Worm (Caenorhabditis elegans) whole organism, early embryonic: ENCODE results near the gene srh-21.

Source experiments
- B0310.2 ChIP-seq: sonication (generic microtip); optimal IDR thresholded peaks from 2 replicates; lab custom pipeline; 2016; ENCODE audit warnings: mild to moderate bottlenecking, missing genetic modification characterization, missing compliant biosample characterization
- F13C5.2 ChIP-seq: sonication (generic microtip); optimal IDR thresholded peaks from 2 replicates; lab custom pipeline; 2017; ENCODE audit warnings: mild to moderate bottlenecking, missing genetic modification characterization, inconsistent platforms, missing compliant biosample characterization
- aly-1 ChIP-seq: sonication (generic microtip); optimal IDR thresholded peaks from 2 replicates; lab custom pipeline; 2016; ENCODE audit warnings: missing genetic modification characterization, missing compliant biosample characterization
- ama-1 ChIP-seq: fragments of 150-350 bp; optimal IDR thresholded peaks from 2 replicates; lab custom pipeline; 2014
- ceh-13 ChIP-seq: fragments of 200-800 bp; sonication (Bioruptor generic); optimal IDR thresholded peaks from 2 replicates; lab custom pipeline; 2018; ENCODE audit warnings: mild to moderate bottlenecking, missing genetic modification characterization, missing compliant biosample characterization
- ceh-36 ChIP-seq: sonication (generic microtip); optimal IDR thresholded peaks from 2 replicates; lab custom pipeline; 2016; ENCODE audit warnings: missing genetic modification characterization, inconsistent platforms, missing compliant biosample characterization
- ets-7 ChIP-seq: sonication (generic microtip); optimal IDR thresholded peaks from 2 replicates; lab custom pipeline; 2016; ENCODE audit warnings: missing genotype, missing genetic modification characterization, missing compliant biosample characterization
- flt-1 ChIP-seq: fragments of 200-800 bp; sonication (Bioruptor generic); IDR thresholded peaks from 2 replicates; pipeline ENCODE4 v1.3.6; 2022; ENCODE audit warnings: missing genetic modification characterization, missing compliant biosample characterization
- hmbx-1 ChIP-seq: sonication (generic microtip); optimal IDR thresholded peaks from 2 replicates; lab custom pipeline; 2016; ENCODE audit warnings: mild to moderate bottlenecking, missing genetic modification characterization, missing compliant biosample characterization
- hmg-4 ChIP-seq: fragments of 200-800 bp; sonication (Bioruptor generic); optimal IDR thresholded peaks from 2 replicates; lab custom pipeline; 2018; ENCODE audit warnings: mild to moderate bottlenecking, missing genetic modification characterization, missing compliant biosample characterization
- hnd-1 ChIP-seq: sonication (generic microtip); optimal IDR thresholded peaks from 2 replicates; lab custom pipeline; 2016; ENCODE audit warnings: missing genetic modification characterization, missing compliant biosample characterization
- pes-1 ChIP-seq: fragments of 200-800 bp; sonication (Bioruptor generic); IDR thresholded peaks from 2 replicates; pipeline ENCODE4 v1.3.6; 2022; ENCODE audit warnings: missing genetic modification reagents, missing genetic modification characterization, missing compliant biosample characterization
- scrt-1 ChIP-seq: fragments of 200-800 bp; sonication (Bioruptor generic); IDR thresholded peaks from 2 replicates; pipeline ENCODE4 v1.3.6; 2022; ENCODE audit warnings: missing genetic modification characterization, missing compliant biosample characterization
- sea-1 ChIP-seq: fragments of 200-800 bp; sonication (Bioruptor generic); conservative IDR thresholded peaks from 2 replicates; pipeline ENCODE4 v1.3.6; 2022; ENCODE audit warnings: missing genetic modification characterization, missing compliant biosample characterization
- tbx-11 ChIP-seq: fragments of 200-800 bp; sonication (Bioruptor generic); IDR thresholded peaks from 2 replicates; pipeline ENCODE4 v1.3.6; 2022; ENCODE audit warnings: missing genetic modification characterization, missing compliant biosample characterization
- tra-4 ChIP-seq: sonication (generic microtip); optimal IDR thresholded peaks from 2 replicates; lab custom pipeline; 2017; ENCODE audit warnings: missing genetic modification characterization, missing compliant biosample characterization

Gene srh-21

ce11 chrV:4934406-4934805 lies 7.9 kb downstream of the srh-21 start, which contains the start of gene catp-2:
catp-2 (plus strand) TSS chrV:4934706.
- no peak for TF ChIP-seq hnd-1 (tag; lab: Kevin White, UChicago)
- TF ChIP-seq flt-1 (GFP tag; lab: Robert Waterston, UW), result no peak
- TF ChIP-seq B0310.2 (tag; lab: Kevin White, UChicago), result no peak
- TF ChIP-seq scrt-1 (GFP tag; lab: Robert Waterston, UW), result no peak

ce11 chrV:4935096-4935495 lies 8.6 kb downstream of the srh-21 start:
- TF ChIP-seq hmbx-1 (tag; lab: Kevin White, UChicago) (no peak), hmg-4 (GFP tag; lab: Kevin White, UChicago) (no peak), B0310.2 (tag; lab: Kevin White, UChicago) (no peak)

DNA sequence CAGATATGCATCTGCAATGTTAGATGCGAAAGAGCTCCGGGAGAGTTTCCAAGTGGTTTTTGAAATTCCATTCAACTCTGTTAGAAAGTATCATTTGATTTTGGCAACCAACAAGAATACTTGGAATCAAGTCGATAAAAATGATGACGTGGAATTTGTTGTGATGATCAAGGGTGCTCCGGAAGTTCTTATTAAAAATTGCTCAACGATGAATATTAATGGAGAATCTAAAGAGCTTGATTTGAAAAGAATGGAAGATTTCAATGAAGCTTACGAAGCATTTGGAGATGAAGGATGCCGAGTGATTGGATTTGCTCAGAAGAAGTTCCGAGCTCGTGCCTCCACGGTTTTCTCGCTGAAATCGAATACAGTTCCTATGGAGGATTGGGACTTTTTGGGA lies 10.9 kb downstream of the srh-21 start:
- TF ChIP-seq aly-1 (tag; lab: Kevin White, UChicago) (no peak), flt-1 (GFP tag; lab: Robert Waterston, UW) (no peak), ceh-13 (GFP tag; lab: Kevin White, UChicago) (no peak), scrt-1 (GFP tag; lab: Robert Waterston, UW) (no peak), tra-4 (tag; lab: Kevin White, UChicago) (no peak), tbx-11 (GFP tag; lab: Robert Waterston, UW) (no peak), sea-1 (GFP tag; lab: Robert Waterston, UW) (no peak), pes-1 (GFP tag; lab: Robert Waterston, UW) (no peak), ets-7 (no peak), ceh-36 (tag; lab: Kevin White, UChicago) (no peak), B0310.2 (tag; lab: Kevin White, UChicago) (no peak), hmbx-1 (tag; lab: Kevin White, UChicago) (no peak), hnd-1 (tag; lab: Kevin White, UChicago) (no peak)

- no peak for TF ChIP-seq pes-1 (GFP tag; lab: Robert Waterston, UW)
- TF ChIP-seq ets-7, result no peak
- TF ChIP-seq scrt-1 (GFP tag; lab: Robert Waterston, UW), result no peak
- TF ChIP-seq tbx-11 (GFP tag; lab: Robert Waterston, UW), result no peak
Measured at ce11 chrV:4944219-4944618, 17.7 kb downstream of the srh-21 start, which contains the start of gene str-211. str-211 (minus strand) TSS chrV:4944319.

DNA sequence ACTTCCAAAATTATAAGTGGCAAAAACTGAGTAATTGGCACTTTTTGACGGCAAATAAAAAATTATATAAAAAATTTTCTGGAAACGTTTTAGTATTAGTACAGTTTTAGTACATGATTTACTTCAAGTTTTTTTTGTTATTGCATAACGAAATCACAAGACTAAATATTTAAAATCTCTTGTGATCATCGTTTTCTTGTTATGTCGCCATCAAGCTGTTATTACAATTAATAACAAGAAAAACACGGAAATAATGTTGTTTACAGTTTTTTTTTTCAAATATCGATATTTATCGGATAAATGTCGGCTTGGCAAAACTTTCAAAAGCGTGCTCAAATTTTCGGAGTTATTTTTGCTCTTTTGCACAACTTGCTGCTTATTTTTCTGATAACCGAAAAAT lies 22.2 kb downstream of the srh-21 start, which contains the start of gene str-209:
TSS of gene str-209 (plus strand) at position 301 of the 400 bp plus-strand sequence.
- TF ChIP-seq ceh-13 (GFP tag; lab: Kevin White, UChicago) (no peak), hmg-4 (GFP tag; lab: Kevin White, UChicago) (no peak), tra-4 (tag; lab: Kevin White, UChicago) (no peak), pes-1 (GFP tag; lab: Robert Waterston, UW) (no peak), B0310.2 (tag; lab: Kevin White, UChicago) (no peak), F13C5.2 (tag; lab: Kevin White, UChicago) (no peak), ceh-36 (tag; lab: Kevin White, UChicago) (no peak)

DNA sequence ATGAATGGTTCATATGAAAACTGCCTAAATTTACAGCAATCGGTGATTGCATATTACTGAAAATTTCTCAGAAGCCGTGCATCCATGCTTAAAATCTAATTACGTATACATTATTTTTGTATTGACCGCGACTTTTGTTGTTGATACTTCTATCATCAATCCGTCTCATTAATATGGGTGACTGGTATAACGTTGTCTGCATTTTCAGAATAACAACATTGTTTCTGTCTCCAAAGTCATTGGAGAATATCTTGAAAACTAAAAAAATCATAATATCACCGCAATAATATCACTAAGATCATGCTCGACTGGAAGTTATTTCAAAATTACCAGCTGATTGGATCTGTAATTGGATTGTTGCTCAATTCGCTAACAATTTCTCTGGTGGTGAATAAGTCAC lies 25.0 kb downstream of the srh-21 start, which contains the start of gene str-207:
TSS of gene str-207 (plus strand) at position 301 of the 400 bp plus-strand sequence.
- no peak for TF ChIP-seq ceh-13 (GFP tag; lab: Kevin White, UChicago)
- TF ChIP-seq sea-1 (GFP tag; lab: Robert Waterston, UW), result no peak
- TF ChIP-seq ets-7, result no peak
- no peak for TF ChIP-seq ama-1 (lab: Kevin White, UChicago)
- no peak for TF ChIP-seq hnd-1 (tag; lab: Kevin White, UChicago)
- no peak for TF ChIP-seq hmg-4 (GFP tag; lab: Kevin White, UChicago)
- no peak for TF ChIP-seq tbx-11 (GFP tag; lab: Robert Waterston, UW)
- no peak for TF ChIP-seq flt-1 (GFP tag; lab: Robert Waterston, UW)
- TF ChIP-seq tra-4 (tag; lab: Kevin White, UChicago), result no peak
- no peak for TF ChIP-seq hmbx-1 (tag; lab: Kevin White, UChicago)
- TF ChIP-seq aly-1 (tag; lab: Kevin White, UChicago), result no peak
- no peak for TF ChIP-seq F13C5.2 (tag; lab: Kevin White, UChicago)
- TF ChIP-seq ceh-36 (tag; lab: Kevin White, UChicago), result no peak
- no peak for TF ChIP-seq B0310.2 (tag; lab: Kevin White, UChicago)

DNA sequence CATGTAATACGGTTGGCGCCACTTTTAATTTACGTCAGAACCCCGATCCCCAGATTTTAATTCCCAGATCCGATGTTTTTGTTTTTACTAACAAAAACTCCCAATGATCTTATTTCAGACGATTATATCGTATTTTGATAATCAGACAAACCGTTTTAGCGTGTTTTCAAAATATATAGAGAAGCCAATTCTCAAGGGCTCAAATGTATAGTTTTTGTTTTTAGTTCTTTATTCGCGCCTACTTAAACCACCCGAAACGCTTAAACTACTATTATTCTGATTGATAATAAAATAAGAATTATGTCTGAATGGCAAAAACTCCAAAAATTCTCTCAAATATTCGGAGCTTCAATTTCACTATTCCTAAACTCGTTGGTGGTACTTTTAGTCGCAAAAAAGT lies 30.1 kb downstream of the srh-21 start, which contains the start of gene str-208:
TSS of gene str-208 (plus strand) at position 301 of the 400 bp plus-strand sequence.
- TF ChIP-seq hmbx-1 (tag; lab: Kevin White, UChicago) (no peak), aly-1 (tag; lab: Kevin White, UChicago) (no peak), F13C5.2 (tag; lab: Kevin White, UChicago) (no peak), ets-7 (no peak), B0310.2 (tag; lab: Kevin White, UChicago) (no peak), ceh-13 (GFP tag; lab: Kevin White, UChicago) (no peak), scrt-1 (GFP tag; lab: Robert Waterston, UW) (no peak), ceh-36 (tag; lab: Kevin White, UChicago) (no peak), pes-1 (GFP tag; lab: Robert Waterston, UW) (no peak), sea-1 (GFP tag; lab: Robert Waterston, UW) (no peak), hnd-1 (tag; lab: Kevin White, UChicago) (no peak), hmg-4 (GFP tag; lab: Kevin White, UChicago) (no peak)

- TF ChIP-seq hmbx-1 (tag; lab: Kevin White, UChicago) (no peak), ceh-36 (tag; lab: Kevin White, UChicago) (peak; percentile 48), pes-1 (GFP tag; lab: Robert Waterston, UW) (no peak)
Measured at ce11 chrV:4957619-4958018, 31.1 kb downstream of the srh-21 start.
